Fruit fly (Drosophila melanogaster): ENCODE data around the gene CG13877.

- TF ChIP-seq Ets98B (GFP tag; IDR thresholded peaks at IDR 0.05) (no peak), CG14655 (GFP tag; optimal IDR thresholded peaks at IDR 0.05) (no peak), CG10348 (GFP tag; IDR thresholded peaks at IDR 0.05) (no peak), Snoo (tag; optimal IDR thresholded peaks at IDR 0.05) (no peak), Pif1B (GFP tag; optimal IDR thresholded peaks at IDR 0.05) (no peak), CG8159 (tag; optimal IDR thresholded peaks at IDR 0.05) (no peak), EcR (GFP tag; optimal IDR thresholded peaks at IDR 0.05) (peak; percentile 44), CG13204 (GFP tag; optimal IDR thresholded peaks at IDR 0.05) (no peak), CG34367 (tag; optimal IDR thresholded peaks at IDR 0.05) (no peak), Pif1A (GFP tag; optimal IDR thresholded peaks at IDR 0.05) (no peak), fd96Ca (GFP tag; IDR thresholded peaks at IDR 0.05) (0 out of 3 replicates have a peak, but pooled peaks have one; percentile 16), CG17806 (tag; optimal IDR thresholded peaks at IDR 0.05) (no peak), CG15710 (tag; optimal IDR thresholded peaks at IDR 0.05) (no peak), D1 (tag; optimal IDR thresholded peaks at IDR 0.05) (no peak)
These were observed 44.9 kb downstream of the CG13877 start for dm6 chr3L:262724-263177.

Measured in whole organism, pupa.